Worm (Caenorhabditis elegans) whole organism, L4 larva: Measurements from ENCODE around the gene add-2.

Experiments used
- ama-1 ChIP-seq: fragments of 150-350 bp; optimal IDR thresholded peaks from 2 replicates; lab custom pipeline; 2014; ENCODE audit warnings: inconsistent platforms, mixed read lengths
- ceh-44 ChIP-seq: fragments of 200-800 bp; sonication (Bioruptor generic); IDR thresholded peaks from 2 replicates; pipeline ENCODE4 v1.3.6; 2022; ENCODE audit warnings: missing genetic modification reagents, missing genetic modification characterization, missing compliant biosample characterization
- ceh-82 ChIP-seq: sonication (generic microtip); optimal IDR thresholded peaks from 2 replicates; lab custom pipeline; 2017; ENCODE audit warnings: missing biosample characterization, missing genetic modification characterization
- dmd-8 ChIP-seq: fragments of 200-800 bp; sonication (Bioruptor generic); IDR thresholded peaks from 2 replicates; pipeline ENCODE4 v1.3.6; 2022; ENCODE audit warnings: missing genetic modification characterization, missing compliant biosample characterization
- dpl-1 ChIP-seq: fragments of 150-350 bp; optimal IDR thresholded peaks from 2 replicates; lab custom pipeline; 2014; ENCODE audit warnings: missing biosample characterization, missing genetic modification reagents, missing genetic modification characterization
- lin-15B ChIP-seq: fragments of 150-350 bp; sonication (generic microtip); optimal IDR thresholded peaks from 3 replicates; lab custom pipeline; 2014; ENCODE audit warnings: missing biosample characterization, missing genetic modification characterization
- nhr-25 ChIP-seq: sonication (generic microtip); optimal IDR thresholded peaks from 2 replicates; lab custom pipeline; 2017; ENCODE audit warnings: missing genetic modification characterization, mild to moderate bottlenecking, missing compliant biosample characterization, antibody characterized with exemption, moderate library complexity, borderline replicate concordance; ENCODE audit not compliant: insufficient read depth
- spr-3 ChIP-seq: fragments of 200-800 bp; sonication (Bioruptor generic); optimal IDR thresholded peaks from 2 replicates; lab custom pipeline; 2018; ENCODE audit warnings: mild to moderate bottlenecking, missing genetic modification characterization, missing compliant biosample characterization

ce11 chrV:12002866-12003485 is 10.2 kb downstream of the add-2 start, which contains the start of gene cpr-9:
- no peak for TF ChIP-seq lin-15B (tag; lab: Kevin White, UChicago)
- TF ChIP-seq nhr-25 (tag; lab: Kevin White, UChicago): no peak
- TF ChIP-seq ceh-44 (GFP tag; lab: Robert Waterston, UW): no peak
- no peak for TF ChIP-seq dpl-1 (GFP tag; lab: Kevin White, UChicago)
- TF ChIP-seq spr-3: no peak
- peak; percentile 45 for TF ChIP-seq ama-1 (lab: Kevin White, UChicago)
- TF ChIP-seq ceh-82 (tag; lab: Kevin White, UChicago): no peak
- no peak for TF ChIP-seq dmd-8
